Fruit fly (Drosophila melanogaster) whole organism, embryonic: ENCODE measurements around the gene CG32052.

ENCODE experiments used
- C15 ChIP-seq: fragments of 200-800 bp; sonication (Bioruptor generic); IDR thresholded peaks from 3 replicates; pipeline ENCODE4 v1.3.6; 2022; ENCODE audit warnings: missing biosample characterization, missing genetic modification characterization
- CG10274 ChIP-seq: fragments of 200-800 bp; sonication (Bioruptor generic); optimal IDR thresholded peaks from 3 replicates; lab custom pipeline; 2017; ENCODE audit warnings: missing biosample characterization, mild to moderate bottlenecking, missing genetic modification characterization
- CG10321 ChIP-seq: fragments of 200-800 bp; sonication (Bioruptor generic); IDR thresholded peaks from 2 replicates; pipeline ENCODE4 v1.3.6; 2022; ENCODE audit warnings: missing biosample characterization, missing genetic modification characterization
- CG12299 ChIP-seq: fragments of 200-800 bp; sonication (Bioruptor generic); optimal IDR thresholded peaks from 2 replicates; lab custom pipeline; 2018; ENCODE audit warnings: missing biosample characterization, mild to moderate bottlenecking, missing genetic modification characterization
- CG17612 ChIP-seq: fragments of 200-800 bp; sonication (Bioruptor generic); IDR thresholded peaks from 2 replicates; pipeline ENCODE4 v1.3.6; 2022; ENCODE audit warnings: missing biosample characterization, missing genetic modification characterization
- CG18619 ChIP-seq: fragments of 200-800 bp; sonication (Bioruptor generic); optimal IDR thresholded peaks from 3 replicates; lab custom pipeline; 2017; ENCODE audit warnings: missing biosample characterization, mild to moderate bottlenecking, missing genetic modification characterization
- CG2120 ChIP-seq: fragments of 200-800 bp; sonication (Bioruptor generic); optimal IDR thresholded peaks from 3 replicates; lab custom pipeline; 2016; ENCODE audit warnings: missing biosample characterization, missing genetic modification characterization
- CG32532 ChIP-seq: fragments of 200-800 bp; sonication (Bioruptor generic); IDR thresholded peaks from 2 replicates; pipeline ENCODE4 v1.3.6; 2022; ENCODE audit warnings: missing biosample characterization, missing genetic modification characterization
- CG33557 ChIP-seq: fragments of 200-800 bp; sonication (Bioruptor generic); optimal IDR thresholded peaks from 2 replicates; lab custom pipeline; 2019; ENCODE audit warnings: missing biosample characterization, mild to moderate bottlenecking, missing genetic modification characterization, moderate library complexity
- CG3726 ChIP-seq: fragments of 200-800 bp; sonication (Bioruptor generic); IDR thresholded peaks from 3 replicates; pipeline ENCODE4, ENCODE4 v1.3.6; 2022; ENCODE audit warnings: missing biosample characterization, missing genetic modification characterization
- CG4404 ChIP-seq: fragments of 200-800 bp; sonication (Bioruptor generic); IDR thresholded peaks from 2 replicates; pipeline ENCODE4 v1.3.6; 2022; ENCODE audit warnings: missing biosample characterization, missing genetic modification characterization
- CG5953 ChIP-seq: fragments of 200-800 bp; sonication (Bioruptor generic); IDR thresholded peaks from 2 replicates; pipeline ENCODE4 v1.3.6; 2022; ENCODE audit warnings: missing biosample characterization, missing genetic modification characterization
- CG6654 ChIP-seq: fragments of 200-800 bp; sonication (Bioruptor generic); optimal IDR thresholded peaks from 2 replicates; lab custom pipeline; 2017; ENCODE audit warnings: missing biosample characterization, mild to moderate bottlenecking, missing genetic modification characterization
- CG6813 ChIP-seq: fragments of 200-800 bp; sonication (Bioruptor generic); optimal IDR thresholded peaks from 2 replicates; lab custom pipeline; 2017; ENCODE audit warnings: missing biosample characterization, missing genetic modification characterization, mild to moderate bottlenecking, moderate library complexity, missing genetic modification reagents
- CG6854 ChIP-seq: fragments of 200-800 bp; sonication (Bioruptor generic); optimal IDR thresholded peaks from 3 replicates; lab custom pipeline; 2017; ENCODE audit warnings: missing biosample characterization, mild to moderate bottlenecking, missing genetic modification characterization
- CG8089 ChIP-seq: fragments of 200-800 bp; sonication (Bioruptor generic); optimal IDR thresholded peaks from 3 replicates; lab custom pipeline; 2016; ENCODE audit warnings: missing biosample characterization, missing genetic modification characterization
- CG8388 ChIP-seq: fragments of 200-800 bp; sonication (Bioruptor generic); optimal IDR thresholded peaks from 2 replicates; lab custom pipeline; 2019; ENCODE audit warnings: missing biosample characterization, mild to moderate bottlenecking, missing genetic modification characterization, moderate library complexity
- Dll ChIP-seq: fragments of 200-800 bp; sonication (Bioruptor generic); IDR thresholded peaks from 4 replicates; pipeline ENCODE4 v1.3.6; 2022; ENCODE audit warnings: missing biosample characterization, missing genetic modification characterization; ENCODE audit not compliant: partially characterized antibody
- Ets65A ChIP-seq: fragments of 200-800 bp; sonication (Bioruptor generic); peaks from one replicate; lab custom pipeline; 2016; ENCODE audit warnings: missing biosample characterization, missing genetic modification characterization
- Gug ChIP-seq: fragments of 200-800 bp; sonication (Bioruptor generic); IDR thresholded peaks from 4 replicates; pipeline ENCODE4 v1.3.6; 2022; ENCODE audit warnings: missing biosample characterization, missing genetic modification characterization
- HHEX ChIP-seq: fragments of 200-800 bp; sonication (Bioruptor generic); optimal IDR thresholded peaks from 3 replicates; lab custom pipeline; 2017; ENCODE audit warnings: missing biosample characterization, mild to moderate bottlenecking, missing genetic modification characterization, missing genetic modification reagents
- HmgD ChIP-seq: fragments of 200-800 bp; sonication (Bioruptor generic); optimal IDR thresholded peaks from 3 replicates; lab custom pipeline; 2016; ENCODE audit warnings: missing biosample characterization, missing genetic modification characterization
- Hmx ChIP-seq: fragments of 200-800 bp; sonication (Bioruptor generic); optimal IDR thresholded peaks from 2 replicates; lab custom pipeline; 2016; ENCODE audit warnings: missing biosample characterization, missing genetic modification characterization
- Jarid2 ChIP-seq: fragments of 200-800 bp; sonication (Bioruptor generic); optimal IDR thresholded peaks from 3 replicates; lab custom pipeline; 2017; ENCODE audit warnings: mild to moderate bottlenecking, missing biosample characterization, missing genetic modification reagents, missing genetic modification characterization
- Lhr ChIP-seq: fragments of 200-800 bp; sonication (Bioruptor generic); optimal IDR thresholded peaks from 3 replicates; lab custom pipeline; 2017; ENCODE audit warnings: mild to moderate bottlenecking, missing biosample characterization, missing genetic modification reagents, missing genetic modification characterization
- NK7.1 ChIP-seq: fragments of 200-800 bp; sonication (Bioruptor generic); optimal IDR thresholded peaks from 3 replicates; lab custom pipeline; 2016; ENCODE audit warnings: missing biosample characterization, missing genetic modification characterization
- Pdp1 ChIP-seq, 2 experiments: fragments of 200-800 bp; sonication (Bioruptor generic); optimal IDR thresholded peaks; 3 replicates each; lab custom pipeline; 2016; ENCODE audit warnings: missing biosample characterization in 2 of 2, missing genetic modification characterization in 2 of 2, mild to moderate bottlenecking in 1 of 2, moderate library complexity in 1 of 2
- aop ChIP-seq: fragments of 200-800 bp; sonication (Bioruptor generic); IDR thresholded peaks from 2 replicates; pipeline ENCODE4 v1.3.6; 2022; ENCODE audit warnings: missing biosample characterization, missing genetic modification characterization
- bcd ChIP-seq: fragments of 200-800 bp; sonication (Bioruptor generic); optimal IDR thresholded peaks from 2 replicates; lab custom pipeline; 2017; ENCODE audit warnings: missing biosample characterization, mild to moderate bottlenecking, missing genetic modification characterization
- cad ChIP-seq: fragments of >200 bp; optimal IDR thresholded peaks from 2 replicates; lab custom pipeline; 2017; ENCODE audit warnings: missing biosample characterization, missing genetic modification characterization
- caup ChIP-seq: fragments of 200-800 bp; sonication (Bioruptor generic); optimal IDR thresholded peaks from 3 replicates; lab custom pipeline; 2017; ENCODE audit warnings: missing biosample characterization, mild to moderate bottlenecking, missing genetic modification characterization, moderate library complexity; ENCODE audit not compliant: severe bottlenecking
- cg ChIP-seq: fragments of 200-800 bp; sonication (Bioruptor generic); optimal IDR thresholded peaks from 3 replicates; lab custom pipeline; 2019; ENCODE audit warnings: missing biosample characterization, mild to moderate bottlenecking, missing genetic modification characterization, moderate library complexity
- croc ChIP-seq: fragments of 200-800 bp; sonication (Bioruptor generic); conservative IDR thresholded peaks from 3 replicates; pipeline ENCODE4 v1.3.6; 2022; ENCODE audit warnings: missing biosample characterization, missing genetic modification characterization
- crol ChIP-seq: fragments of 200-800 bp; sonication (Bioruptor generic); IDR thresholded peaks from 2 replicates; pipeline ENCODE4 v1.3.6; 2022; ENCODE audit warnings: missing biosample characterization, missing genetic modification characterization
- ewg ChIP-seq: fragments of 200-800 bp; sonication (Bioruptor generic); optimal IDR thresholded peaks from 3 replicates; lab custom pipeline; 2017; ENCODE audit warnings: mild to moderate bottlenecking, missing biosample characterization, missing genetic modification reagents, missing genetic modification characterization
- exex ChIP-seq: fragments of 200-800 bp; sonication (Bioruptor generic); optimal IDR thresholded peaks from 4 replicates; lab custom pipeline; 2018; ENCODE audit warnings: missing biosample characterization, mild to moderate bottlenecking, missing genetic modification characterization, moderate library complexity
- gsb ChIP-seq: fragments of 200-800 bp; sonication (Bioruptor generic); IDR thresholded peaks from 2 replicates; pipeline ENCODE4 v1.3.6; 2022; ENCODE audit warnings: missing biosample characterization, missing genetic modification characterization
- gt ChIP-seq: fragments of 200-800 bp; sonication (Bioruptor generic); IDR thresholded peaks from 2 replicates; pipeline ENCODE4 v1.3.6; 2022; ENCODE audit warnings: missing biosample characterization, missing genetic modification characterization
- ham ChIP-seq: fragments of 200-800 bp; sonication (Bioruptor generic); IDR thresholded peaks from 2 replicates; pipeline ENCODE4 v1.3.6; 2022; ENCODE audit warnings: missing biosample characterization, missing genetic modification characterization
- ind ChIP-seq: fragments of 200-800 bp; sonication (Bioruptor generic); optimal IDR thresholded peaks from 3 replicates; lab custom pipeline; 2016; ENCODE audit warnings: missing biosample characterization, missing genetic modification characterization
- lov ChIP-seq, 2 experiments: fragments of 200-800 bp in 1 of 2; fragments of >200 bp in 1 of 2; sonication (Bioruptor generic) in 1 of 2; IDR thresholded peaks in 1 of 2; optimal IDR thresholded peaks in 1 of 2; 2 replicates in 1 of 2; 3 replicates in 1 of 2; pipeline versions ENCODE4 v1.3.6 to Lab custom; 2017 to 2022; ENCODE audit warnings: missing biosample characterization in 1 of 2, missing genetic modification characterization in 1 of 2
- luna ChIP-seq: fragments of 200-800 bp; sonication (Bioruptor generic); optimal IDR thresholded peaks from 2 replicates; lab custom pipeline; 2016; ENCODE audit warnings: missing biosample characterization, missing genetic modification characterization
- pho ChIP-seq: fragments of 200-800 bp; sonication (Bioruptor generic); optimal IDR thresholded peaks from 2 replicates; lab custom pipeline; 2016; ENCODE audit warnings: missing biosample characterization, missing genetic modification characterization
- pita ChIP-seq: fragments of 200-800 bp; sonication (Bioruptor generic); optimal IDR thresholded peaks from 2 replicates; lab custom pipeline; 2017; ENCODE audit warnings: missing biosample characterization, mild to moderate bottlenecking, missing genetic modification characterization
- sima ChIP-seq: fragments of 200-800 bp; sonication (Bioruptor generic); optimal IDR thresholded peaks from 2 replicates; lab custom pipeline; 2016; ENCODE audit warnings: missing biosample characterization, missing genetic modification characterization
- sna ChIP-seq: fragments of 200-800 bp; sonication (Bioruptor generic); IDR thresholded peaks from 2 replicates; pipeline ENCODE4 v1.3.6; 2022; ENCODE audit warnings: missing biosample characterization, missing genetic modification characterization; ENCODE audit not compliant: partially characterized antibody
- so ChIP-seq: fragments of 200-800 bp; sonication (Bioruptor generic); IDR thresholded peaks from 3 replicates; pipeline ENCODE4 v1.3.6; 2022; ENCODE audit warnings: missing biosample characterization, missing genetic modification characterization
- tio ChIP-seq: fragments of 200-800 bp; sonication (Bioruptor generic); optimal IDR thresholded peaks from 2 replicates; lab custom pipeline; 2017; ENCODE audit warnings: missing biosample characterization, missing genetic modification characterization, inconsistent platforms
- unc-4 ChIP-seq: fragments of 200-800 bp; sonication (Bioruptor generic); IDR thresholded peaks from 2 replicates; pipeline ENCODE4 v1.3.6; 2022; ENCODE audit warnings: missing biosample characterization, missing genetic modification characterization; ENCODE audit not compliant: partially characterized antibody
- usp ChIP-seq: fragments of >200 bp; optimal IDR thresholded peaks from 2 replicates; lab custom pipeline; 2017; ENCODE audit warnings: missing biosample characterization, missing genetic modification characterization
- zen2 ChIP-seq: fragments of 200-800 bp; sonication (Bioruptor generic); IDR thresholded peaks from 3 replicates; pipeline ENCODE4 v1.3.6; 2022; ENCODE audit warnings: missing biosample characterization, missing genetic modification characterization; ENCODE audit not compliant: partially characterized antibody

CG32052 gene

DNA sequence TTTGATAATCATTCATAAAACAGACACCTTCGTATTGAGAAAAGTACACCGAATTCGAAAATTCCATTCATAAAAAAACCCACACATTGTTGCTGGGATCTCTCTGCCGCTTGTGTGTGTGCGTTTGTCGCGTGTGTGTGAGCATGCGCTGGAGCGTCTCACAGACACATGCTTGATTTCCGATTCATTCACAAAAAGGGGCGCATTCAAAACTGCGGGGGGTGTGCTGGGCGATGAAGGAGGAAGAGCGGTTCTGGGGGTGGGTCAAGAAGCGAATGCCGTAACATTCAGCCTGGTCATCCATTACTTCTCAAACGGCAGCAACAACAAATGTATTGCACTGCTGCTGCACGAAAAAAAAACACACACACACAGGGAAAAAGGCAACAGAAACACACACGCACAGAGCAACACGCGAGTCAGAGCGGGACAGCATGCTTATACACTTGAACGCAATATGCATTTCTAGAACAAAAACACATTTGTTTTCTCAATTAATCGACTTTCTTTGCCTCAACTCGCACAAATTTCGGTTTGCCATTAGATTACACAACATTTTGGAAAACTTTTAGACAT, 67.1 kb downstream of the CG32052 start (continued):
- TF ChIP-seq caup (GFP tag; lab: Kevin White, UChicago) (no peak), Hmx (GFP tag; lab: Kevin White, UChicago) (no peak), Lhr (no peak), gt (GFP tag; lab: Robert Waterston, UW) (no peak), Ets65A (no peak), CG17612 (GFP tag; lab: Robert Waterston, UW) (no peak), C15 (GFP tag; lab: Robert Waterston, UW) (no peak), aop (GFP tag; lab: Robert Waterston, UW) (no peak), CG18619 (GFP tag; lab: Kevin White, UChicago) (no peak), Gug (GFP tag; lab: Robert Waterston, UW) (no peak), CG32532 (GFP tag; lab: Robert Waterston, UW) (no peak), pita (no peak), unc-4 (GFP tag; lab: Robert Waterston, UW) (no peak), sima (no peak), CG6654 (no peak), CG10321 (GFP tag; lab: Robert Waterston, UW) (peak; percentile 86), CG3726 (GFP tag; lab: Robert Waterston, UW) (no peak), sna (GFP tag; lab: Robert Waterston, UW) (no peak), CG8089 (no peak), Dll (GFP tag; lab: Robert Waterston, UW) (no peak), exex (tag; lab: Kevin White, UChicago) (no peak), CG33557 (GFP tag; lab: Kevin White, UChicago) (no peak), CG2120 (GFP tag; lab: Kevin White, UChicago) (no peak), CG4404 (no peak), ind (GFP tag; lab: Kevin White, UChicago) (no peak), CG6813 (no peak), usp (GFP tag; lab: Kevin White, UChicago) (no peak), gsb (GFP tag; lab: Robert Waterston, UW) (no peak), HHEX (no peak), ewg (GFP tag; lab: Kevin White, UChicago) (peak; percentile 92), crol (GFP tag; lab: Robert Waterston, UW) (peak; percentile 97), so (GFP tag; lab: Robert Waterston, UW) (no peak), lov (optimal IDR thresholded peaks at IDR 0.05; lab: Kevin White, UChicago) (no peak), lov (GFP tag; IDR thresholded peaks at IDR 0.05; lab: Robert Waterston, UW) (no peak), CG5953 (GFP tag; lab: Robert Waterston, UW) (no peak), NK7.1 (GFP tag; lab: Kevin White, UChicago) (no peak), bcd (GFP tag; lab: Kevin White, UChicago) (no peak), pho (no peak), cad (GFP tag; lab: Kevin White, UChicago) (no peak), cg (peak; percentile 96), ham (GFP tag; lab: Robert Waterston, UW) (no peak), CG8388 (GFP tag; lab: Kevin White, UChicago) (no peak), zen2 (GFP tag; lab: Robert Waterston, UW) (no peak), CG6854 (GFP tag; lab: Kevin White, UChicago) (no peak), HmgD (GFP tag; lab: Kevin White, UChicago) (no peak), CG10274 (no peak), Pdp1 (GFP tag; optimal IDR thresholded peaks at IDR 0.05; lab: Kevin White, UChicago) (peak in 1 of 2 experiments; percentile 40), luna (GFP tag; lab: Kevin White, UChicago) (no peak), Jarid2 (no peak), tio (GFP tag; lab: Kevin White, UChicago) (no peak), CG12299 (tag; lab: Kevin White, UChicago) (no peak), croc (no peak)
